Worm (Caenorhabditis elegans) whole organism, young adult: ENCODE results near the gene igdb-3.

Source experiments
- nhr-90 ChIP-seq: sonication (generic microtip); optimal IDR thresholded peaks from 2 replicates; lab custom pipeline; 2016; ENCODE audit warnings: missing genotype, mild to moderate bottlenecking, missing genetic modification characterization, missing compliant biosample characterization
- sdz-38 ChIP-seq: sonication (generic microtip); optimal IDR thresholded peaks from 2 replicates; lab custom pipeline; 2016; ENCODE audit warnings: missing genotype, missing genetic modification characterization, missing compliant biosample characterization

DNA sequence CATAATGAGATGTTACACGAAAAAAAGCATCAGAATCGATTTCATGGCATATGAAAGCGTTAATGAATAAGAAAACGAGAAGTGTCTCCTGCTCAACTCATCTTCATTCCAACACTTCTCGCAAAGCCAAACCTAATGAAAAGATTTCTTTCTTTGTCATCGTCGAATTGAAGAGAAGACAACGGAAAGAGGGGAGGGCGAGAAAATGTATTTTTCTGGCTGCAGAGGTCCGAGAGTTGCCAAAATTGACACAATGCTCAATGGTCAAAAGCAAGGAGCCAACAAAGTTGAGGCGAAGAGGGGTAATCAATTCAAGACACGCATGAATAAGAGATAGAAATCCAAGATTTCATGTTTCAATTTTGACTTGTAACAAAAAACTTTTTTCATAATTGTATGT is 33.8 kb downstream of the igdb-3 start:
- TF ChIP-seq nhr-90 (tag; lab: Kevin White, UChicago), result no peak
- no peak for TF ChIP-seq sdz-38 (tag; lab: Kevin White, UChicago)
